Fruit fly (Drosophila melanogaster) whole organism, wandering third instar larva: Measurements from ENCODE around the gene GramD1B.

Experiments used
- Dfd ChIP-seq: fragments of >200 bp; optimal IDR thresholded peaks from 2 replicates; lab custom pipeline; 2017; ENCODE audit warnings: missing biosample characterization, missing genetic modification characterization
- Dif ChIP-seq: fragments of 200-275, 200-300 bp; sonication (Bioruptor generic); optimal IDR thresholded peaks from 2 replicates; lab custom pipeline; 2018; ENCODE audit warnings: missing biosample characterization, missing genetic modification characterization; ENCODE audit not compliant: partially characterized antibody
- GATAd ChIP-seq: sonication (Bioruptor generic); optimal IDR thresholded peaks from 2 replicates; lab custom pipeline; 2016; ENCODE audit warnings: missing biosample characterization, missing genetic modification characterization
- HLH106 ChIP-seq: fragments of 200-800 bp; optimal IDR thresholded peaks from 3 replicates; lab custom pipeline; 2019; ENCODE audit warnings: missing biosample characterization, mild to moderate bottlenecking, missing genetic modification characterization, moderate library complexity
- Hr83 ChIP-seq: fragments of 200-300 bp; sonication (Bioruptor generic); optimal IDR thresholded peaks from 2 replicates; lab custom pipeline; 2016; ENCODE audit warnings: missing biosample characterization, mild to moderate bottlenecking, missing genetic modification characterization, moderate library complexity; ENCODE audit not compliant: poor library complexity, severe bottlenecking
- Myc ChIP-seq: fragments of >200 bp; optimal IDR thresholded peaks from 2 replicates; lab custom pipeline; 2017
- Rel ChIP-seq, 2 experiments: fragments of 200-800 bp; sonication (Bioruptor generic) in 1 of 2; optimal IDR thresholded peaks; 2 replicates in 1 of 2; 3 replicates in 1 of 2; lab custom pipeline; 2016 to 2019; ENCODE audit warnings: mild to moderate bottlenecking in 2 of 2, missing biosample characterization in 2 of 2, missing genetic modification characterization in 2 of 2, moderate library complexity in 1 of 2
- foxo ChIP-seq, 2 experiments: fragments of 200-800 bp; sonication (Bioruptor generic); optimal IDR thresholded peaks; 2 replicates in 1 of 2; 3 replicates in 1 of 2; lab custom pipeline; 2016 to 2017; ENCODE audit warnings: missing biosample characterization in 2 of 2, missing genetic modification characterization in 2 of 2
- fru ChIP-seq: fragments of 200-800 bp; sonication (Bioruptor generic); optimal IDR thresholded peaks from 3 replicates; lab custom pipeline; 2016; ENCODE audit warnings: missing biosample characterization, mild to moderate bottlenecking, missing genetic modification characterization
- pan ChIP-seq: fragments of >200 bp; optimal IDR thresholded peaks from 2 replicates; lab custom pipeline; 2017
- psq ChIP-seq: fragments of 200-800 bp; sonication (Bioruptor generic); optimal IDR thresholded peaks from 3 replicates; lab custom pipeline; 2017; ENCODE audit warnings: missing biosample characterization, mild to moderate bottlenecking, missing genetic modification characterization, moderate library complexity
- sage ChIP-seq: fragments of 200-800 bp; sonication (Bioruptor generic); optimal IDR thresholded peaks from 2 replicates; lab custom pipeline; 2016; ENCODE audit warnings: missing biosample characterization, mild to moderate bottlenecking, missing genetic modification characterization
- tai ChIP-seq: sonication (Bioruptor generic); optimal IDR thresholded peaks from 2 replicates; lab custom pipeline; 2016; ENCODE audit warnings: missing biosample characterization, missing genetic modification characterization

- TF ChIP-seq foxo (GFP tag; optimal IDR thresholded peaks at IDR 0.05; lab: Kevin White, UChicago), result no peak
- TF ChIP-seq Dif, result no peak
- no peak for TF ChIP-seq pan
- no peak for TF ChIP-seq tai (GFP tag; lab: Kevin White, UChicago)
- no peak for TF ChIP-seq Rel (GFP tag; optimal IDR thresholded peaks at IDR 0.05; lab: Kevin White, UChicago)
- TF ChIP-seq Rel (tag; optimal IDR thresholded peaks at IDR 0.05; lab: Kevin White, UChicago), result no peak
- no peak for TF ChIP-seq sage (GFP tag; lab: Kevin White, UChicago)
- TF ChIP-seq Hr83 (GFP tag; lab: Kevin White, UChicago), result no peak
- TF ChIP-seq HLH106, result no peak
- no peak for TF ChIP-seq fru (GFP tag; lab: Kevin White, UChicago)
- TF ChIP-seq GATAd, result no peak
- no peak for TF ChIP-seq Myc (lab: Kevin White, UChicago)
- no peak for TF ChIP-seq psq
- no peak for TF ChIP-seq Dfd (GFP tag; lab: Kevin White, UChicago)
Measured at dm6 chr2L:3342369-3342768, 30.8 kb downstream of the GramD1B start.
